Worm (Caenorhabditis elegans): ENCODE results near the gene M02E1.3.

M02E1.3 gene

ce11 chrX:371761-372285 is 49.5 kb downstream of the M02E1.3 start, which contains the start of gene nrde-3:
nrde-3 (plus strand) TSS chrX:372235.
- TF ChIP-seq snpc-4 (tag; optimal IDR thresholded peaks at IDR 0.05), result no peak
- TF ChIP-seq fkh-2 (tag; optimal IDR thresholded peaks at IDR 0.05), result no peak
- no peak for TF ChIP-seq lin-15B (tag; optimal IDR thresholded peaks at IDR 0.05)
- no peak for TF ChIP-seq elt-1 (tag; optimal IDR thresholded peaks at IDR 0.05)
- TF ChIP-seq nfya-1 (tag; optimal IDR thresholded peaks at IDR 0.05; ENCODE audit: insufficient read depth), result no peak
- TF ChIP-seq ceh-16 (tag; optimal IDR thresholded peaks at IDR 0.05), result no peak
- no peak for TF ChIP-seq nhr-67 (tag; optimal IDR thresholded peaks at IDR 0.05)
